Fruit fly (Drosophila melanogaster) whole organism, wandering third instar larva: ENCODE results near the gene CG5810.
A peak's percentile ranks its signal among the peaks of the same experiment; 100 is the strongest.

Experiments
- Abd-B ChIP-seq: fragments of >200 bp; optimal IDR thresholded peaks from 2 replicates; lab custom pipeline; 2017; ENCODE audit warnings: missing biosample characterization, missing genetic modification characterization
- CG32264 ChIP-seq: fragments of 200-800 bp; sonication (Bioruptor generic); optimal IDR thresholded peaks from 2 replicates; lab custom pipeline; 2016; ENCODE audit warnings: missing biosample characterization, missing genetic modification characterization
- CG9705 ChIP-seq: fragments of 200-800 bp; sonication (Bioruptor generic); optimal IDR thresholded peaks from 2 replicates; lab custom pipeline; 2018; ENCODE audit warnings: missing biosample characterization, mild to moderate bottlenecking, missing genetic modification characterization
- CrebA ChIP-seq: fragments of 200-800 bp; sonication (Bioruptor generic); optimal IDR thresholded peaks from 2 replicates; lab custom pipeline; 2016; ENCODE audit warnings: missing biosample characterization, mild to moderate bottlenecking, missing genetic modification characterization, borderline replicate concordance
- Dfd ChIP-seq: fragments of >200 bp; optimal IDR thresholded peaks from 2 replicates; lab custom pipeline; 2017; ENCODE audit warnings: missing biosample characterization, missing genetic modification characterization
- Dif ChIP-seq: fragments of 200-275, 200-300 bp; sonication (Bioruptor generic); optimal IDR thresholded peaks from 2 replicates; lab custom pipeline; 2018; ENCODE audit warnings: missing biosample characterization, missing genetic modification characterization; ENCODE audit not compliant: partially characterized antibody
- GATAd ChIP-seq: sonication (Bioruptor generic); optimal IDR thresholded peaks from 2 replicates; lab custom pipeline; 2016; ENCODE audit warnings: missing biosample characterization, missing genetic modification characterization
- Hnf4 ChIP-seq: fragments of 200-800 bp; sonication (Bioruptor generic); optimal IDR thresholded peaks from 2 replicates; lab custom pipeline; 2016; ENCODE audit warnings: missing biosample characterization, mild to moderate bottlenecking, missing genetic modification characterization
- Hr78 ChIP-seq: fragments of >200 bp; optimal IDR thresholded peaks from 2 replicates; lab custom pipeline; 2017; ENCODE audit warnings: missing biosample characterization, missing genetic modification characterization
- Hr83 ChIP-seq: fragments of 200-300 bp; sonication (Bioruptor generic); optimal IDR thresholded peaks from 2 replicates; lab custom pipeline; 2016; ENCODE audit warnings: missing biosample characterization, mild to moderate bottlenecking, missing genetic modification characterization, moderate library complexity; ENCODE audit not compliant: poor library complexity, severe bottlenecking
- Jra ChIP-seq: sonication (Bioruptor generic); optimal IDR thresholded peaks from 2 replicates; lab custom pipeline; 2016; ENCODE audit warnings: missing biosample characterization, missing genetic modification characterization
- Mio ChIP-seq: sonication (Bioruptor generic); optimal IDR thresholded peaks from 2 replicates; lab custom pipeline; 2016; ENCODE audit warnings: missing biosample characterization, missing genetic modification characterization
- Myc ChIP-seq: fragments of >200 bp; optimal IDR thresholded peaks from 2 replicates; lab custom pipeline; 2017
- N ChIP-seq: fragments of >200 bp; optimal IDR thresholded peaks from 2 replicates; lab custom pipeline; 2018; ENCODE audit warnings: missing biosample characterization, missing external identifiers, missing genetic modification characterization
- Rel ChIP-seq, 2 experiments: fragments of 200-800 bp; sonication (Bioruptor generic) in 1 of 2; optimal IDR thresholded peaks; 2 replicates in 1 of 2; 3 replicates in 1 of 2; lab custom pipeline; 2016 to 2019; ENCODE audit warnings: mild to moderate bottlenecking in 2 of 2, missing biosample characterization in 2 of 2, missing genetic modification characterization in 2 of 2, moderate library complexity in 1 of 2
- Sp1 ChIP-seq: fragments of 200-800 bp; sonication (Bioruptor generic); optimal IDR thresholded peaks from 3 replicates; lab custom pipeline; 2019; ENCODE audit warnings: missing biosample characterization, mild to moderate bottlenecking, missing genetic modification characterization, moderate library complexity
- Vsx2 ChIP-seq: fragments of 200-300, 225-300 bp; sonication (Bioruptor generic); optimal IDR thresholded peaks from 2 replicates; lab custom pipeline; 2018; ENCODE audit warnings: missing biosample characterization, missing genetic modification characterization; ENCODE audit not compliant: partially characterized antibody
- br ChIP-seq: fragments of 200-800 bp; sonication (Bioruptor generic); optimal IDR thresholded peaks from 2 replicates; lab custom pipeline; 2016; ENCODE audit warnings: missing biosample characterization, missing genetic modification characterization
- brk ChIP-seq: fragments of 200-800 bp; sonication (Bioruptor generic); optimal IDR thresholded peaks from 2 replicates; lab custom pipeline; 2016; ENCODE audit warnings: missing biosample characterization, mild to moderate bottlenecking, missing genetic modification characterization
- dl ChIP-seq, 2 experiments: fragments of 175-275, 200-275 bp in 1 of 2; fragments of 200-275 bp in 1 of 2; sonication (Bioruptor generic); optimal IDR thresholded peaks; lab custom pipeline; 2018; ENCODE audit warnings: mild to moderate bottlenecking in 2 of 2, missing biosample characterization in 2 of 2, missing genetic modification characterization in 2 of 2, moderate library complexity in 2 of 2; ENCODE audit not compliant: partially characterized antibody in 2 of 2, insufficient read depth in 1 of 2
- dmrt93B ChIP-seq: fragments of 200-800 bp; sonication (Bioruptor generic); optimal IDR thresholded peaks from 2 replicates; lab custom pipeline; 2018; ENCODE audit warnings: missing biosample characterization, mild to moderate bottlenecking, missing genetic modification characterization
- ey ChIP-seq: fragments of 200-800 bp; sonication (Bioruptor generic); optimal IDR thresholded peaks from 2 replicates; lab custom pipeline; 2016; ENCODE audit warnings: missing biosample characterization, missing genetic modification characterization
- foxo ChIP-seq, 2 experiments: fragments of 200-800 bp; sonication (Bioruptor generic); optimal IDR thresholded peaks; 2 replicates in 1 of 2; 3 replicates in 1 of 2; lab custom pipeline; 2016 to 2017; ENCODE audit warnings: missing biosample characterization in 2 of 2, missing genetic modification characterization in 2 of 2
- fru ChIP-seq: fragments of 200-800 bp; sonication (Bioruptor generic); optimal IDR thresholded peaks from 3 replicates; lab custom pipeline; 2016; ENCODE audit warnings: missing biosample characterization, mild to moderate bottlenecking, missing genetic modification characterization
- h ChIP-seq: fragments of 200-800 bp; sonication (Bioruptor generic); optimal IDR thresholded peaks from 3 replicates; lab custom pipeline; 2016; ENCODE audit warnings: missing biosample characterization, mild to moderate bottlenecking, missing genetic modification characterization
- jim ChIP-seq: fragments of 175-275, 200-325 bp; sonication (Bioruptor generic); optimal IDR thresholded peaks from 2 replicates; lab custom pipeline; 2016; ENCODE audit warnings: missing biosample characterization, mild to moderate bottlenecking, missing genetic modification characterization
- lola ChIP-seq: fragments of >200 bp; optimal IDR thresholded peaks from 2 replicates; lab custom pipeline; 2017; ENCODE audit warnings: missing biosample characterization, missing genetic modification characterization
- pan ChIP-seq: fragments of >200 bp; optimal IDR thresholded peaks from 2 replicates; lab custom pipeline; 2017
- psq ChIP-seq: fragments of 200-800 bp; sonication (Bioruptor generic); optimal IDR thresholded peaks from 3 replicates; lab custom pipeline; 2017; ENCODE audit warnings: missing biosample characterization, mild to moderate bottlenecking, missing genetic modification characterization, moderate library complexity
- rgr ChIP-seq: fragments of 200-800 bp; sonication (Bioruptor generic); optimal IDR thresholded peaks from 3 replicates; lab custom pipeline; 2016; ENCODE audit warnings: missing biosample characterization, mild to moderate bottlenecking, missing genetic modification characterization
- sage ChIP-seq: fragments of 200-800 bp; sonication (Bioruptor generic); optimal IDR thresholded peaks from 2 replicates; lab custom pipeline; 2016; ENCODE audit warnings: missing biosample characterization, mild to moderate bottlenecking, missing genetic modification characterization
- sv ChIP-seq: fragments of 200-800 bp; sonication (Bioruptor generic); optimal IDR thresholded peaks from 3 replicates; lab custom pipeline; 2016; ENCODE audit warnings: missing biosample characterization, missing genetic modification characterization
- tai ChIP-seq: sonication (Bioruptor generic); optimal IDR thresholded peaks from 2 replicates; lab custom pipeline; 2016; ENCODE audit warnings: missing biosample characterization, missing genetic modification characterization
- usp ChIP-seq: fragments of >200 bp; optimal IDR thresholded peaks from 2 replicates; lab custom pipeline; 2017; ENCODE audit warnings: missing biosample characterization, missing genetic modification characterization

Gene CG5810

dm6 chr3R:21189520-21190180 is 26.1 kb downstream of the CG5810 start:
- TF ChIP-seq dl (GFP tag; optimal IDR thresholded peaks at IDR 0.05; lab: Kevin White, UChicago; ENCODE audit: insufficient read depth in 1 of 2, partially characterized antibody in 2 of 2) (no peak), N (GFP tag; lab: Kevin White, UChicago) (no peak), sv (GFP tag; lab: Kevin White, UChicago) (no peak), CG9705 (GFP tag; lab: Kevin White, UChicago) (no peak), Sp1 (GFP tag; lab: Kevin White, UChicago) (no peak), Mio (GFP tag; lab: Kevin White, UChicago) (no peak), Rel (GFP tag; optimal IDR thresholded peaks at IDR 0.05; lab: Kevin White, UChicago) (no peak), Rel (tag; optimal IDR thresholded peaks at IDR 0.05; lab: Kevin White, UChicago) (no peak), Vsx2 (GFP tag; lab: Kevin White, UChicago) (no peak), ey (GFP tag; lab: Kevin White, UChicago) (no peak), tai (GFP tag; lab: Kevin White, UChicago) (no peak), jim (no peak), fru (no peak), pan (lab: Kevin White, UChicago) (no peak), brk (GFP tag; lab: Kevin White, UChicago) (no peak), dmrt93B (no peak), Dfd (GFP tag; lab: Kevin White, UChicago) (no peak), br (GFP tag; lab: Kevin White, UChicago) (no peak)

DNA sequence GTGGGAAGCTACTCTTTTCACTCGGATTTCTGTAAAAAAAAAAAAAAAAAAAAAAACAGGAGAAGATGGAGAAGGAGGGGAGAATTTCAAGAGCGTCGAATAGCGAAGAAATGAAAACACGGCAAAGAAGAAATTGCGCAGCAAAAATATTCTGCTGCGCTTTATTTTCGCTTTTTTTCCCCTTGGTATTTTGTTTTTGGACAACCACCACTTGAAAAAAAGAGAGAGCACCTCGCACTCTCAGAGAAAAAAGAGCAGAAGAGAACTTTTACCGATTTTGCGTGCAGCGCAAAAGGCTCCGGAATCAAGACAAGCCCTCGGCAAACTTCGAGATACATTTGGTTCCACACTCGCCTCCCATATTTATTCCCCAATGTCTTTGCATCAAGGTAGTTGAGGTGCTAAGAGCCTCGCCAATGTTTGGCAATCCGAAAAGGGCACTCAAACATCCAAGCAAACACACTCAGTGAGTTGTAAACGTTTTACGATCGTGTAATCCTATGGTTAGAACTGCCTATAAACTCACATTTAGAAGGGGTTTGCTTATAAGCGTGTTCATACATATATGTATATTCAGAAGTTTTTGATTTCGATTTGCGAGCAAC is 27.3 kb downstream of the CG5810 start:
- TF ChIP-seq ey (GFP tag; lab: Kevin White, UChicago) (no peak), Dfd (GFP tag; lab: Kevin White, UChicago) (no peak), CG9705 (GFP tag; lab: Kevin White, UChicago) (no peak), rgr (GFP tag; lab: Kevin White, UChicago) (no peak), GATAd (GFP tag; lab: Kevin White, UChicago) (no peak), jim (peak; percentile 78), psq (GFP tag; lab: Kevin White, UChicago) (peak; percentile 65), sv (GFP tag; lab: Kevin White, UChicago) (no peak), usp (GFP tag; lab: Kevin White, UChicago) (no peak), Hr78 (GFP tag; lab: Kevin White, UChicago) (no peak), Sp1 (GFP tag; lab: Kevin White, UChicago) (peak; percentile 16), Jra (GFP tag; lab: Kevin White, UChicago) (no peak), Hnf4 (GFP tag; lab: Kevin White, UChicago) (no peak), Myc (no peak), lola (GFP tag; lab: Kevin White, UChicago) (no peak), sage (GFP tag; lab: Kevin White, UChicago) (peak; percentile 16), CG32264 (GFP tag; lab: Kevin White, UChicago) (no peak), tai (GFP tag; lab: Kevin White, UChicago) (no peak), dl (GFP tag; optimal IDR thresholded peaks at IDR 0.05; lab: Kevin White, UChicago; ENCODE audit: insufficient read depth in 1 of 2, partially characterized antibody in 2 of 2) (peak in 1 of 2 experiments; percentile 55), Abd-B (GFP tag; lab: Kevin White, UChicago) (no peak), brk (GFP tag; lab: Kevin White, UChicago) (peak; percentile 68), Dif (GFP tag; lab: Kevin White, UChicago) (peak; percentile 70), dmrt93B (no peak), foxo (GFP tag; optimal IDR thresholded peaks at IDR 0.05; lab: Kevin White, UChicago) (no peak), fru (no peak), Vsx2 (GFP tag; lab: Kevin White, UChicago) (no peak), h (GFP tag; lab: Kevin White, UChicago) (peak; percentile 14), br (GFP tag; lab: Kevin White, UChicago) (no peak), CrebA (GFP tag; lab: Kevin White, UChicago) (peak; percentile 45), N (GFP tag; lab: Kevin White, UChicago) (no peak), Hr83 (GFP tag; lab: Kevin White, UChicago) (no peak)
